Fruit fly (Drosophila melanogaster): ENCODE data around the gene Tbc1d8-9.

DNA sequence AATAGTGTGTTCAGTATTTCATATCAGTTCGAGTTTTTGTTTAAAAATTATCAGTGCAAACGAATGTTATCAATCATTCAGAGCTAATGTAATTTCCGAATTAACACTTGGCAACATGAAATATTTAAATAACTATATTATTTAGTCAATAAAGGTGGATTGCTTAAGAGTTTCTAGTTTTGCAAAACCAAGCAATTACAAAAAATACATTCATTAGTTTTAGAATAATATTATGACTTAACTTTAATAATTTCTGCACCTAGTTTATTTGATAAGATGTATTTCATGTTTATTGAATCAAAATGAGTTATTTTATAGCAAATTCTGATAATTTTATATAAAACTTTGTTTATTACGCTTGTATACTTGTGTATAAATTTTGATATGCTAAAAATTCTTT is 39.9 kb upstream of the Tbc1d8-9 start:
- TF ChIP-seq Mnt (GFP tag; optimal IDR thresholded peaks at IDR 0.05): no peak
- TF ChIP-seq toe (GFP tag; optimal IDR thresholded peaks at IDR 0.05): no peak
- TF ChIP-seq kay (GFP tag; ENCODE audit: borderline replicate concordance): no peak
- TF ChIP-seq CG5204 (GFP tag; optimal IDR thresholded peaks at IDR 0.05): no peak
- TF ChIP-seq ovo (GFP tag; optimal IDR thresholded peaks at IDR 0.05): no peak
- TF ChIP-seq tj (GFP tag; optimal IDR thresholded peaks at IDR 0.05): no peak
- peak; percentile 37 for TF ChIP-seq CG33017 (tag; optimal IDR thresholded peaks at IDR 0.05)
- no peak for TF ChIP-seq bab1 (GFP tag; optimal IDR thresholded peaks at IDR 0.05)
- TF ChIP-seq CG7045 (GFP tag; optimal IDR thresholded peaks at IDR 0.05): no peak
